In genomic region chr3L:17485280-17485792, dm6 we compare ENCODE assay signal across 1 fruit fly cellular context.
TF ChIP-seq lines count a peak whose summit lies in the region.

No protein-coding gene starts in this region.

TF ChIP-seq in whole organism, embryonic, 481 proteins besides CTCF, POLR2A, EP300 and RAD21 (continued from another document and continues in another):
- TF ChIP-seq tll (GFP tag; optimal IDR thresholded peaks at IDR 0.05; lab: Kevin White, UChicago) (no peak), CG6254 (GFP tag; optimal IDR thresholded peaks at IDR 0.05; lab: Kevin White, UChicago) (peak; percentile 92), p53 (GFP tag; optimal IDR thresholded peaks at IDR 0.05; lab: Kevin White, UChicago) (peak; percentile 30), Drgx (GFP tag; IDR thresholded peaks at IDR 0.05; lab: Robert Waterston, UW) (peak; percentile 40; the same call in 1 of the 2 replicates), tgo (GFP tag; IDR thresholded peaks at IDR 0.05; lab: Robert Waterston, UW) (no peak), CG6854 (GFP tag; optimal IDR thresholded peaks at IDR 0.05; lab: Kevin White, UChicago) (peak; percentile 45), Hr51 (GFP tag; optimal IDR thresholded peaks at IDR 0.05; lab: Kevin White, UChicago) (peak; percentile 7 to 48), CG43689 (GFP tag; IDR thresholded peaks at IDR 0.05; lab: Robert Waterston, UW) (no peak), Max (GFP tag; optimal IDR thresholded peaks at IDR 0.05; lab: Kevin White, UChicago) (peak; percentile 39), so (GFP tag; IDR thresholded peaks at IDR 0.05; lab: Robert Waterston, UW) (no peak; the same call in 2 of the 3 replicates), CG1602 (GFP tag; optimal IDR thresholded peaks at IDR 0.05; lab: Kevin White, UChicago) (peak; percentile 43), CG14667 (GFP tag; IDR thresholded peaks at IDR 0.05; lab: Robert Waterston, UW) (peak; percentile 31; the same call in 1 of the 2 replicates), HLH54F (GFP tag; optimal IDR thresholded peaks at IDR 0.05; lab: Kevin White, UChicago) (no peak), CG10274 (GFP tag; optimal IDR thresholded peaks at IDR 0.05; lab: Kevin White, UChicago) (peak; percentile 57), Vsx1 (GFP tag; optimal IDR thresholded peaks at IDR 0.05; lab: Kevin White, UChicago) (peak; percentile 92), pnt (GFP tag; optimal IDR thresholded peaks at IDR 0.05; lab: Kevin White, UChicago) (peak; percentile 55), CG11696 (GFP tag; IDR thresholded peaks at IDR 0.05; lab: Robert Waterston, UW) (no peak), cg (GFP tag; optimal IDR thresholded peaks at IDR 0.05; lab: Kevin White, UChicago) (peak; percentile 65), Sin3A (optimal IDR thresholded peaks at IDR 0.05; lab: Kevin White, UChicago) (no peak), Hey (tag; optimal IDR thresholded peaks at IDR 0.05; lab: Kevin White, UChicago) (peak; percentile 77), gem (tag; optimal IDR thresholded peaks at IDR 0.05; lab: Kevin White, UChicago) (peak; percentile 82), CG4424 (GFP tag; optimal IDR thresholded peaks at IDR 0.05; lab: Kevin White, UChicago) (peak; percentile 65), CG7963 (GFP tag; IDR thresholded peaks at IDR 0.05; lab: Robert Waterston, UW; ENCODE audit: partially characterized antibody) (no peak), bsh (GFP tag; optimal IDR thresholded peaks at IDR 0.05; lab: Kevin White, UChicago) (peak; percentile 8 to 92), Atf-2 (GFP tag; optimal IDR thresholded peaks at IDR 0.05; lab: Kevin White, UChicago) (peak; percentile 19), B-H1 (GFP tag; IDR thresholded peaks at IDR 0.05; lab: Robert Waterston, UW) (peak; percentile 10; the same call in 1 of the 3 replicates), kay (GFP tag; optimal IDR thresholded peaks at IDR 0.05; lab: Kevin White, UChicago) (peak; percentile 30), vnd (GFP tag; IDR thresholded peaks at IDR 0.05; lab: Robert Waterston, UW; ENCODE audit: partially characterized antibody) (no peak), Dbx (GFP tag; IDR thresholded peaks at IDR 0.05; lab: Robert Waterston, UW) (no peak), Camta (GFP tag; optimal IDR thresholded peaks at IDR 0.05; lab: Kevin White, UChicago) (peak; percentile 28), CG17361 (GFP tag; IDR thresholded peaks at IDR 0.05; lab: Robert Waterston, UW) (peak; percentile 72), gce (GFP tag; IDR thresholded peaks at IDR 0.05; lab: Robert Waterston, UW) (peak; percentile 82; the same call in 2 of the 3 replicates), CG6765 (GFP tag; optimal IDR thresholded peaks at IDR 0.05; lab: Kevin White, UChicago) (no peak), Xbp1 (GFP tag; optimal IDR thresholded peaks at IDR 0.05; lab: Kevin White, UChicago) (peak; percentile 44), CG2116 (GFP tag; optimal IDR thresholded peaks at IDR 0.05; lab: Kevin White, UChicago) (peak; percentile 51), tx (GFP tag; optimal IDR thresholded peaks at IDR 0.05; lab: Kevin White, UChicago) (no peak), CG16863 (GFP tag; optimal IDR thresholded peaks at IDR 0.05; lab: Kevin White, UChicago) (peak; percentile 57), CG33557 (GFP tag; optimal IDR thresholded peaks at IDR 0.05; lab: Kevin White, UChicago) (peak; percentile 98), CG7745 (tag; optimal IDR thresholded peaks at IDR 0.05; lab: Kevin White, UChicago) (peak; percentile 94), fd64A (GFP tag; optimal IDR thresholded peaks at IDR 0.05; lab: Kevin White, UChicago) (peak; percentile 98), fd3F (GFP tag; optimal IDR thresholded peaks at IDR 0.05; lab: Kevin White, UChicago) (no peak), CG32772 (GFP tag; IDR thresholded peaks at IDR 0.05; lab: Robert Waterston, UW) (no peak), BtbVII (GFP tag; optimal IDR thresholded peaks at IDR 0.05; lab: Kevin White, UChicago) (peak; percentile 81), CG16813 (GFP tag; IDR thresholded peaks at IDR 0.05; lab: Robert Waterston, UW; ENCODE audit: partially characterized antibody) (no peak), sr (GFP tag; IDR thresholded peaks at IDR 0.05; lab: Robert Waterston, UW) (peak; percentile 73; the same call in 1 of the 3 replicates), wor (GFP tag; IDR thresholded peaks at IDR 0.05; lab: Robert Waterston, UW) (no peak), zen2 (GFP tag; IDR thresholded peaks at IDR 0.05; lab: Robert Waterston, UW; ENCODE audit: partially characterized antibody) (no peak), CG17328 (GFP tag; IDR thresholded peaks at IDR 0.05; lab: Robert Waterston, UW) (peak; percentile 55; the same call in 1 of the 2 replicates), CG34224 (GFP tag; IDR thresholded peaks at IDR 0.05; lab: Robert Waterston, UW; ENCODE audit: partially characterized antibody) (no peak), Elba2 (GFP tag; optimal IDR thresholded peaks at IDR 0.05; lab: Kevin White, UChicago) (no peak), CG9215 (GFP tag; IDR thresholded peaks at IDR 0.05; lab: Robert Waterston, UW) (no peak), fu2 (GFP tag; optimal IDR thresholded peaks at IDR 0.05; lab: Kevin White, UChicago) (no peak), seq (GFP tag; IDR thresholded peaks at IDR 0.05; lab: Robert Waterston, UW) (no peak), sob (GFP tag; IDR thresholded peaks at IDR 0.05; lab: Robert Waterston, UW) (no peak), H2.0 (GFP tag; IDR thresholded peaks at IDR 0.05; lab: Robert Waterston, UW) (no peak), TFAM (GFP tag; optimal IDR thresholded peaks at IDR 0.05; lab: Kevin White, UChicago) (peak; percentile 76), CG10543 (GFP tag; optimal IDR thresholded peaks at IDR 0.05; lab: Kevin White, UChicago) (peak; percentile 55), HLH3B (GFP tag; IDR thresholded peaks at IDR 0.05; lab: Robert Waterston, UW) (peak; percentile 61; the same call in 1 of the 2 replicates), lmd (GFP tag; IDR thresholded peaks at IDR 0.05; lab: Robert Waterston, UW) (no peak), pzg (GFP tag; optimal IDR thresholded peaks at IDR 0.05; lab: Kevin White, UChicago) (no peak), CG1529 (GFP tag; optimal IDR thresholded peaks at IDR 0.05; lab: Kevin White, UChicago) (peak; percentile 92), CG15269 (tag; optimal IDR thresholded peaks at IDR 0.05; lab: Kevin White, UChicago) (no peak), crol (GFP tag; IDR thresholded peaks at IDR 0.05; lab: Robert Waterston, UW) (no peak), aop (GFP tag; IDR thresholded peaks at IDR 0.05; lab: Robert Waterston, UW) (no peak), Lhr (GFP tag; optimal IDR thresholded peaks at IDR 0.05; lab: Kevin White, UChicago) (peak; percentile 90), CG14014 (GFP tag; IDR thresholded peaks at IDR 0.05; lab: Robert Waterston, UW) (no peak), jigr1 (GFP tag; IDR thresholded peaks at IDR 0.05; lab: Robert Waterston, UW) (no peak), CHES-1-like (GFP tag; optimal IDR thresholded peaks at IDR 0.05; lab: Kevin White, UChicago) (no peak), wdn (GFP tag; IDR thresholded peaks at IDR 0.05; lab: Robert Waterston, UW) (no peak), CG31224 (GFP tag; IDR thresholded peaks at IDR 0.05; lab: Robert Waterston, UW) (no peak), ara (GFP tag; IDR thresholded peaks at IDR 0.05; lab: Robert Waterston, UW) (peak; percentile 79), ATbp (GFP tag; optimal IDR thresholded peaks at IDR 0.05; lab: Kevin White, UChicago) (peak; percentile 99), trh (GFP tag; optimal IDR thresholded peaks at IDR 0.05; lab: Kevin White, UChicago) (peak; percentile 61), CG33213 (GFP tag; optimal IDR thresholded peaks at IDR 0.05; lab: Kevin White, UChicago) (peak; percentile 68), NC2β (GFP tag; optimal IDR thresholded peaks at IDR 0.05; lab: Kevin White, UChicago) (peak; percentile 74), lola (GFP tag; optimal IDR thresholded peaks at IDR 0.05; lab: Kevin White, UChicago) (peak in 1 of 3 experiments; percentile 86), Ada2b (GFP tag; IDR thresholded peaks at IDR 0.05; lab: Robert Waterston, UW) (no peak), lab (GFP tag; optimal IDR thresholded peaks at IDR 0.05; lab: Kevin White, UChicago) (peak; percentile 84), CG1603 (tag; optimal IDR thresholded peaks at IDR 0.05; lab: Kevin White, UChicago) (peak; percentile 94), CG11695 (GFP tag; IDR thresholded peaks at IDR 0.05; lab: Robert Waterston, UW) (0 out of 3 replicates have a peak, but pooled peaks have one; percentile 49), Hmr (GFP tag; optimal IDR thresholded peaks at IDR 0.05; lab: Kevin White, UChicago) (no peak), CG5953 (GFP tag; IDR thresholded peaks at IDR 0.05; lab: Robert Waterston, UW) (0 out of 2 replicates have a peak, but pooled peaks have one; percentile 5), sens (GFP tag; lab: Kevin White, UChicago) (peak; percentile 96), Scr (GFP tag; IDR thresholded peaks at IDR 0.05; lab: Robert Waterston, UW; ENCODE audit: partially characterized antibody) (no peak), CG10959 (GFP tag; IDR thresholded peaks at IDR 0.05; lab: Robert Waterston, UW) (peak; percentile 58; the same call in 1 of the 2 replicates), Ets97D (GFP tag; optimal IDR thresholded peaks at IDR 0.05; lab: Kevin White, UChicago) (no peak), maf-S (GFP tag; optimal IDR thresholded peaks at IDR 0.05; lab: Kevin White, UChicago) (peak; percentile 34), CG11247 (GFP tag; IDR thresholded peaks at IDR 0.05; lab: Robert Waterston, UW) (no peak), bab2 (GFP tag; optimal IDR thresholded peaks at IDR 0.05; lab: Kevin White, UChicago) (peak; percentile 66), vvl (GFP tag; IDR thresholded peaks at IDR 0.05; lab: Robert Waterston, UW) (peak; percentile 66), inv (GFP tag; IDR thresholded peaks at IDR 0.05; lab: Robert Waterston, UW; ENCODE audit: partially characterized antibody) (no peak), CG14710 (tag; optimal IDR thresholded peaks at IDR 0.05; lab: Kevin White, UChicago) (peak; percentile 94), Rx (GFP tag; IDR thresholded peaks at IDR 0.05; lab: Robert Waterston, UW) (no peak), CG8359 (GFP tag; optimal IDR thresholded peaks at IDR 0.05; lab: Kevin White, UChicago; ENCODE audit: borderline replicate concordance) (peak; percentile 85), corto (GFP tag; optimal IDR thresholded peaks at IDR 0.05; lab: Kevin White, UChicago) (no peak), CG2712 (tag; optimal IDR thresholded peaks at IDR 0.05; lab: Kevin White, UChicago) (peak; percentile 76), Doc3 (GFP tag; IDR thresholded peaks at IDR 0.05; lab: Robert Waterston, UW; ENCODE audit: partially characterized antibody) (no peak), CG9797 (GFP tag; optimal IDR thresholded peaks at IDR 0.05; lab: Kevin White, UChicago) (peak; percentile 41), her (GFP tag; optimal IDR thresholded peaks at IDR 0.05; lab: Kevin White, UChicago) (peak; percentile 61), stwl (tag; optimal IDR thresholded peaks at IDR 0.05; lab: Kevin White, UChicago) (peak; percentile 37), YL-1 (GFP tag; optimal IDR thresholded peaks at IDR 0.05; lab: Kevin White, UChicago) (peak; percentile 73), Fer1 (GFP tag; optimal IDR thresholded peaks at IDR 0.05; lab: Kevin White, UChicago) (peak; percentile 47), CG1832 (GFP tag; optimal IDR thresholded peaks at IDR 0.05; lab: Kevin White, UChicago) (no peak), chif (GFP tag; optimal IDR thresholded peaks at IDR 0.05; lab: Kevin White, UChicago) (peak; percentile 55 to 60), CG2678 (tag; optimal IDR thresholded peaks at IDR 0.05; lab: Kevin White, UChicago) (peak; percentile 81), CG10462 (GFP tag; optimal IDR thresholded peaks at IDR 0.05; lab: Kevin White, UChicago) (peak; percentile 67), CG4282 (GFP tag; optimal IDR thresholded peaks at IDR 0.05; lab: Kevin White, UChicago) (no peak), nom (GFP tag; optimal IDR thresholded peaks at IDR 0.05; lab: Kevin White, UChicago) (peak; percentile 80), CG4404 (GFP tag; IDR thresholded peaks at IDR 0.05; lab: Robert Waterston, UW) (no peak), MESR4 (GFP tag; optimal IDR thresholded peaks at IDR 0.05; lab: Kevin White, UChicago) (peak; percentile 19), CG17568 (GFP tag; optimal IDR thresholded peaks at IDR 0.05; lab: Kevin White, UChicago) (peak; percentile 89), ftz-f1 (GFP tag; optimal IDR thresholded peaks at IDR 0.05; lab: Kevin White, UChicago) (no peak), CG30403 (GFP tag; optimal IDR thresholded peaks at IDR 0.05; lab: Kevin White, UChicago) (no peak), br (optimal IDR thresholded peaks at IDR 0.05; lab: Kevin White, UChicago) (no peak), bigmax (GFP tag; optimal IDR thresholded peaks at IDR 0.05; lab: Kevin White, UChicago) (peak; percentile 63), jumu (GFP tag; optimal IDR thresholded peaks at IDR 0.05; lab: Kevin White, UChicago) (peak; percentile 22), H15 (GFP tag; IDR thresholded peaks at IDR 0.05; lab: Robert Waterston, UW) (no peak), rib (GFP tag; IDR thresholded peaks at IDR 0.05; lab: Robert Waterston, UW) (no peak), Atf3 (GFP tag; optimal IDR thresholded peaks at IDR 0.05; lab: Kevin White, UChicago) (no peak), CG17912 (GFP tag; optimal IDR thresholded peaks at IDR 0.05; lab: Kevin White, UChicago) (peak; percentile 88), Hsf (GFP tag; optimal IDR thresholded peaks at IDR 0.05; lab: Kevin White, UChicago) (peak; percentile 54), esg (GFP tag; conservative IDR thresholded peaks at IDR 0.05; lab: Robert Waterston, UW) (no peak), NC2α (GFP tag; optimal IDR thresholded peaks at IDR 0.05; lab: Kevin White, UChicago) (peak; percentile 56), Bteb2 (GFP tag; optimal IDR thresholded peaks at IDR 0.05; lab: Kevin White, UChicago) (no peak), klu (GFP tag; IDR thresholded peaks at IDR 0.05; lab: Robert Waterston, UW) (no peak), CG11456 (GFP tag; IDR thresholded peaks at IDR 0.05; lab: Robert Waterston, UW) (no peak), CG7987 (GFP tag; optimal IDR thresholded peaks at IDR 0.05; lab: Kevin White, UChicago) (peak; percentile 91), Rfx (GFP tag; IDR thresholded peaks at IDR 0.05; lab: Robert Waterston, UW) (no peak), HLH4C (GFP tag; IDR thresholded peaks at IDR 0.05; lab: Robert Waterston, UW; ENCODE audit: partially characterized antibody) (no peak), sna (GFP tag; IDR thresholded peaks at IDR 0.05; lab: Robert Waterston, UW; ENCODE audit: partially characterized antibody) (no peak), CG17359 (tag; optimal IDR thresholded peaks at IDR 0.05; lab: Kevin White, UChicago) (peak; percentile 86), Blimp-1 (GFP tag; optimal IDR thresholded peaks at IDR 0.05; lab: Kevin White, UChicago) (peak; percentile 87), ham (GFP tag; IDR thresholded peaks at IDR 0.05; lab: Robert Waterston, UW) (no peak)
